Fruit fly (Drosophila melanogaster): ENCODE results near the gene CG13069.

DNA sequence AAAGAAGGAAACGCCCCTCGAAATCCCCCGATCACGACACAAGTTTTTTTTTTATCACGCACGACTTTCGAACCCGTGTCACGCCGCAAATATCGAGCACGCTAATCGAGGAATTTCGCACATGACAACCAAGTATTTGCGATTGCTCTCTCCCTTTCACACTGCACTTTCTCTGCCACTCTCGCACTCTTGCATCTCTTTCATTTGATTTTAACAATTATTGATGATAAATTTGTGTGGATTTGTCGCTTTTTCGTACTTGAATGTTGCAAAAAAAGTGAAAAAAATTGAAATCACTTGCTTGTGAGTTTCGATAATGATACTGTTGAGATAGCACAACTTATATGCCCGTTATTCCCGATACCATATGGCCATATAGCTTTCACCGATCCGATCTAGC is 48.0 kb upstream of the CG13069 start, which contains the start of gene CG13073:
- TF ChIP-seq Myc (optimal IDR thresholded peaks at IDR 0.05) (no peak), insv (optimal IDR thresholded peaks at IDR 0.05) (no peak), psq (optimal IDR thresholded peaks at IDR 0.05) (no peak)
